Worm (Caenorhabditis elegans): ENCODE measurements around the gene C31E10.11.

DNA sequence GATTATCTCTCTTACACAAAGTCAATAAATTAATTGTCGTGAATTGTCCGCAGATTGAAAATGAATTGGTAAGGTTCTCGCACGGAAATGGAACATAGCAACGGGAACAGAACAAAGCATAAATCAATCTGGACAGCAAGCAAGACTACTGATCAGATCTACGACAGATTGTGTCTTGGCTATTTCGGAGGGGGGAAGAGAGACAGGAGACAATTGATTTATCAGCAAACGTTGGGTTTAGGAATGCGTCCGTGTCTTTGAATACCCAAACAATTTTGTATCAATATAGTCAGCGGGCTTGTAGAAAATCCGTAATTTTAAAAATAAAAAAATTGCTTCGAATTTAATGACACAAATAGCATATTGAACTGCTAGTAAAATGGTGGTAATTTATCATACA is 49.3 kb downstream of the C31E10.11 start:
- TF ChIP-seq nhr-12 (tag; optimal IDR thresholded peaks at IDR 0.05) (no peak), ama-1 (optimal IDR thresholded peaks at IDR 0.05) (no peak), unc-62 (GFP tag; optimal IDR thresholded peaks at IDR 0.05) (no peak), C16A3.4 (tag; optimal IDR thresholded peaks at IDR 0.05) (no peak), nhr-77 (tag; optimal IDR thresholded peaks at IDR 0.05) (no peak), nhr-28 (tag; optimal IDR thresholded peaks at IDR 0.05) (no peak)

All from whole organism, L1 larva.